Worm (Caenorhabditis elegans) whole organism, young adult: ENCODE data around the gene Y38H8A.2.

Experiments used
- B0019.2 ChIP-seq: fragments of 200-800 bp; sonication (Bioruptor generic); conservative IDR thresholded peaks from 2 replicates; pipeline ENCODE4 v1.3.6; 2022; ENCODE audit warnings: missing genetic modification reagents, missing genetic modification characterization, missing compliant biosample characterization
- C17E4.6 ChIP-seq: fragments of 200-800 bp; sonication (Bioruptor generic); IDR thresholded peaks from 2 replicates; pipeline ENCODE4 v1.3.6; 2022; ENCODE audit warnings: missing genetic modification reagents, missing genetic modification characterization, missing compliant biosample characterization
- D2030.7 ChIP-seq: fragments of 200-800 bp; sonication (Bioruptor generic); IDR thresholded peaks from 2 replicates; pipeline ENCODE4 v1.3.6; 2022; ENCODE audit warnings: missing genetic modification reagents, missing genetic modification characterization, missing compliant biosample characterization
- F23B12.7 ChIP-seq: sonication (generic microtip); optimal IDR thresholded peaks from 2 replicates; lab custom pipeline; 2017; ENCODE audit warnings: missing genetic modification characterization, mild to moderate bottlenecking, missing compliant biosample characterization, antibody characterized with exemption, moderate library complexity; ENCODE audit not compliant: insufficient read depth
- F33H1.4 ChIP-seq: fragments of 200-800 bp; sonication (Bioruptor generic); IDR thresholded peaks from 2 replicates; pipeline ENCODE4 v1.3.6; 2022; ENCODE audit warnings: missing genetic modification reagents, missing genetic modification characterization, missing compliant biosample characterization
- F52B5.7 ChIP-seq: sonication (generic microtip); optimal IDR thresholded peaks from 2 replicates; lab custom pipeline; 2016; ENCODE audit warnings: mild to moderate bottlenecking, missing genetic modification characterization, missing compliant biosample characterization
- F57A8.1 ChIP-seq: fragments of 200-800 bp; sonication (Bioruptor generic); optimal IDR thresholded peaks from 2 replicates; lab custom pipeline; 2018; ENCODE audit warnings: mild to moderate bottlenecking, missing genetic modification characterization, moderate library complexity, missing compliant biosample characterization
- K11D2.4 ChIP-seq: fragments of 200-800 bp; sonication (Bioruptor generic); IDR thresholded peaks from 2 replicates; pipeline ENCODE4 v1.3.6; 2022; ENCODE audit warnings: missing genetic modification reagents, missing genetic modification characterization, missing compliant biosample characterization
- Y53G8AR.9 ChIP-seq: fragments of 200-800 bp; sonication (Bioruptor generic); conservative IDR thresholded peaks from 2 replicates; pipeline ENCODE4 v1.3.6; 2022; ENCODE audit warnings: missing genetic modification reagents, missing genetic modification characterization, missing compliant biosample characterization
- Y56A3A.18 ChIP-seq: fragments of 200-800 bp; sonication (Bioruptor generic); IDR thresholded peaks from 2 replicates; pipeline ENCODE4 v1.3.6; 2022; ENCODE audit warnings: missing genetic modification reagents, missing genetic modification characterization, missing compliant biosample characterization
- ZK185.1 ChIP-seq: sonication (generic microtip); optimal IDR thresholded peaks from 2 replicates; lab custom pipeline; 2016; ENCODE audit warnings: mild to moderate bottlenecking, missing genetic modification characterization, missing compliant biosample characterization; ENCODE audit not compliant: poor library complexity, severe bottlenecking
- athp-1 ChIP-seq: sonication (generic microtip); optimal IDR thresholded peaks from 2 replicates; lab custom pipeline; 2017; ENCODE audit warnings: mild to moderate bottlenecking, missing genetic modification characterization, missing compliant biosample characterization
- attf-6 ChIP-seq: fragments of 200-800 bp; sonication (Bioruptor generic); IDR thresholded peaks from 2 replicates; pipeline ENCODE4 v1.3.6; 2022; ENCODE audit warnings: missing genetic modification reagents, missing genetic modification characterization, missing compliant biosample characterization
- bed-1 ChIP-seq: fragments of 200-800 bp; sonication (Bioruptor generic); IDR thresholded peaks from 2 replicates; pipeline ENCODE4 v1.3.6; 2022; ENCODE audit warnings: missing genetic modification reagents, missing genetic modification characterization, missing compliant biosample characterization
- bed-2 ChIP-seq: fragments of 200-800 bp; sonication (Bioruptor generic); IDR thresholded peaks from 2 replicates; pipeline ENCODE4 v1.3.6; 2022; ENCODE audit warnings: missing genetic modification reagents, missing genetic modification characterization, missing compliant biosample characterization
- ccch-3 ChIP-seq: fragments of 200-800 bp; sonication (Bioruptor generic); optimal IDR thresholded peaks from 2 replicates; lab custom pipeline; 2018; ENCODE audit warnings: mild to moderate bottlenecking, missing genetic modification characterization, missing compliant biosample characterization
- ceh-58 ChIP-seq: fragments of 200-800 bp; sonication (Bioruptor generic); IDR thresholded peaks from 2 replicates; pipeline ENCODE4 v1.3.6; 2022; ENCODE audit warnings: missing genetic modification characterization, missing compliant biosample characterization
- chd-7 ChIP-seq: sonication (generic microtip); optimal IDR thresholded peaks from 2 replicates; lab custom pipeline; 2016; ENCODE audit warnings: mild to moderate bottlenecking, missing genetic modification characterization, moderate library complexity, missing compliant biosample characterization
- dpff-1 ChIP-seq: sonication (generic microtip); optimal IDR thresholded peaks from 2 replicates; lab custom pipeline; 2017; ENCODE audit warnings: mild to moderate bottlenecking, missing genetic modification characterization, missing compliant biosample characterization
- hmg-1.2 ChIP-seq: fragments of 200-800 bp; sonication (Bioruptor generic); IDR thresholded peaks from 2 replicates; pipeline ENCODE4 v1.3.6; 2022; ENCODE audit warnings: missing genetic modification reagents, missing genetic modification characterization, missing compliant biosample characterization
- hrde-1 ChIP-seq: sonication (generic microtip); optimal IDR thresholded peaks from 2 replicates; lab custom pipeline; 2016; ENCODE audit warnings: missing genetic modification characterization, mild to moderate bottlenecking, missing compliant biosample characterization, moderate library complexity, missing genotype, missing genetic modification reagents, borderline replicate concordance
- lag-1 ChIP-seq: fragments of 200-800 bp; sonication (Bioruptor generic); IDR thresholded peaks from 2 replicates; pipeline ENCODE4 v1.3.6; 2022; ENCODE audit warnings: missing genetic modification reagents, missing genetic modification characterization, missing compliant biosample characterization
- let-607 ChIP-seq, 2 experiments: fragments of 200-800 bp in 1 of 2; sonication (Bioruptor generic) in 1 of 2; sonication (generic microtip) in 1 of 2; optimal IDR thresholded peaks; 2 replicates each; lab custom pipeline; 2016 to 2018; ENCODE audit warnings: mild to moderate bottlenecking in 2 of 2, missing compliant biosample characterization in 2 of 2, missing genetic modification characterization in 2 of 2, moderate library complexity in 2 of 2, missing genotype in 1 of 2
- lin-26 ChIP-seq: fragments of 200-800 bp; sonication (Bioruptor generic); IDR thresholded peaks from 2 replicates; pipeline ENCODE4 v1.3.6; 2022; ENCODE audit warnings: missing genetic modification reagents, missing genetic modification characterization, missing compliant biosample characterization
- lin-40 ChIP-seq: sonication (generic microtip); optimal IDR thresholded peaks from 2 replicates; lab custom pipeline; 2016; ENCODE audit warnings: missing genetic modification characterization, mild to moderate bottlenecking, missing compliant biosample characterization, missing genotype, missing genetic modification reagents
- lin-54 ChIP-seq: fragments of 200-800 bp; sonication (Bioruptor generic); optimal IDR thresholded peaks from 2 replicates; lab custom pipeline; 2018; ENCODE audit warnings: mild to moderate bottlenecking, missing genetic modification characterization, missing compliant biosample characterization
- madf-6 ChIP-seq: fragments of 200-800 bp; sonication (Bioruptor generic); IDR thresholded peaks from 2 replicates; pipeline ENCODE4 v1.3.6; 2022; ENCODE audit warnings: missing genetic modification reagents, missing genetic modification characterization, missing compliant biosample characterization
- madf-8 ChIP-seq: fragments of 200-800 bp; sonication (Bioruptor generic); conservative IDR thresholded peaks from 2 replicates; pipeline ENCODE4 v1.3.6; 2022; ENCODE audit warnings: missing genetic modification reagents, missing genetic modification characterization, missing compliant biosample characterization
- mes-4 ChIP-seq: sonication (generic microtip); optimal IDR thresholded peaks from 2 replicates; lab custom pipeline; 2016; ENCODE audit warnings: missing genotype, missing genetic modification characterization, missing compliant biosample characterization
- nfya-1 ChIP-seq: sonication (generic microtip); optimal IDR thresholded peaks from 2 replicates; lab custom pipeline; 2017; ENCODE audit warnings: antibody characterized with exemption, missing compliant biosample characterization, missing genetic modification characterization, borderline replicate concordance; ENCODE audit not compliant: insufficient read depth
- nfya-2 ChIP-seq: fragments of 200-800 bp; sonication (Bioruptor generic); IDR thresholded peaks from 2 replicates; pipeline ENCODE4 v1.3.6; 2022; ENCODE audit warnings: missing genetic modification reagents, missing genetic modification characterization, missing compliant biosample characterization
- nfyb-1 ChIP-seq: fragments of 200-800 bp; sonication (Bioruptor generic); IDR thresholded peaks from 2 replicates; pipeline ENCODE4 v1.3.6; 2022; ENCODE audit warnings: missing genetic modification reagents, missing genetic modification characterization, missing compliant biosample characterization
- nhr-179 ChIP-seq: sonication (generic microtip); optimal IDR thresholded peaks from 2 replicates; lab custom pipeline; 2016; ENCODE audit warnings: mild to moderate bottlenecking, missing genetic modification characterization, missing compliant biosample characterization
- nhr-27 ChIP-seq: fragments of 200-800 bp; sonication (Bioruptor generic); optimal IDR thresholded peaks from 2 replicates; lab custom pipeline; 2018; ENCODE audit warnings: mild to moderate bottlenecking, missing genetic modification characterization, moderate library complexity, missing compliant biosample characterization
- pbrm-1 ChIP-seq: fragments of 200-800 bp; sonication (Bioruptor generic); IDR thresholded peaks from 2 replicates; pipeline ENCODE4 v1.3.6; 2022; ENCODE audit warnings: missing genetic modification reagents, missing genetic modification characterization, missing compliant biosample characterization
- pha-4 ChIP-seq: fragments of 150-350 bp; sonication (generic microtip); optimal IDR thresholded peaks from 2 replicates; lab custom pipeline; 2014; ENCODE audit warnings: missing biosample characterization, missing genetic modification reagents, missing genetic modification characterization
- rec-8 ChIP-seq, 2 experiments: sonication (generic microtip); optimal IDR thresholded peaks; 2 replicates each; lab custom pipeline; 2016; ENCODE audit warnings: mild to moderate bottlenecking in 2 of 2, missing genetic modification characterization in 2 of 2, missing genetic modification reagents in 2 of 2, missing genotype in 2 of 2, missing biosample characterization in 1 of 2, missing compliant biosample characterization in 1 of 2, moderate library complexity in 1 of 2
- rpc-1 ChIP-seq, 2 experiments: fragments of 150-350 bp in 1 of 2; sonication (generic microtip) in 1 of 2; optimal IDR thresholded peaks; 2 replicates each; lab custom pipeline; 2014 to 2018; ENCODE audit warnings: missing biosample characterization in 1 of 2, missing genetic modification characterization in 1 of 2, missing genetic modification reagents in 1 of 2, missing genotype in 1 of 2
- sea-2 ChIP-seq: fragments of 200-800 bp; sonication (Bioruptor generic); IDR thresholded peaks from 2 replicates; pipeline ENCODE4 v1.3.6; 2022; ENCODE audit warnings: missing genetic modification characterization, missing compliant biosample characterization
- snpc-1.1 ChIP-seq: sonication (generic microtip); optimal IDR thresholded peaks from 2 replicates; lab custom pipeline; 2017; ENCODE audit warnings: missing genetic modification characterization, mild to moderate bottlenecking, missing compliant biosample characterization, antibody characterized with exemption, moderate library complexity, missing genotype, missing genetic modification reagents; ENCODE audit not compliant: insufficient read depth
- somi-1 ChIP-seq: fragments of 200-800 bp; sonication (Bioruptor generic); optimal IDR thresholded peaks from 2 replicates; lab custom pipeline; 2018; ENCODE audit warnings: mild to moderate bottlenecking, missing genetic modification characterization, missing compliant biosample characterization
- tbp1 ChIP-seq: fragments of 200-800 bp; sonication (Bioruptor generic); optimal IDR thresholded peaks from 2 replicates; lab custom pipeline; 2018; ENCODE audit warnings: mild to moderate bottlenecking, missing genetic modification characterization, missing compliant biosample characterization
- unc-130 ChIP-seq: sonication (generic microtip); optimal IDR thresholded peaks from 2 replicates; lab custom pipeline; 2016; ENCODE audit warnings: missing genetic modification reagents, missing genetic modification characterization, missing compliant biosample characterization
- zim-3 ChIP-seq: sonication (generic microtip); optimal IDR thresholded peaks from 2 replicates; lab custom pipeline; 2017; ENCODE audit warnings: mild to moderate bottlenecking, missing genetic modification characterization, moderate library complexity, missing compliant biosample characterization
- ztf-28 ChIP-seq: fragments of 200-800 bp; sonication (Bioruptor generic); IDR thresholded peaks from 2 replicates; pipeline ENCODE4 v1.3.6; 2022; ENCODE audit warnings: missing genetic modification reagents, missing genetic modification characterization, missing compliant biosample characterization
- ztf-3 ChIP-seq: fragments of 200-800 bp; sonication (Bioruptor generic); optimal IDR thresholded peaks from 2 replicates; lab custom pipeline; 2018; ENCODE audit warnings: mild to moderate bottlenecking, missing genetic modification characterization, missing compliant biosample characterization
- ztf-6 ChIP-seq: fragments of 200-800 bp; sonication (Bioruptor generic); IDR thresholded peaks from 2 replicates; pipeline ENCODE4 v1.3.6; 2022; ENCODE audit warnings: missing genetic modification reagents, missing genetic modification characterization, missing compliant biosample characterization

Y38H8A.2 gene

ce11 chrIV:13510049-13510448, 35.8 kb downstream of the Y38H8A.2 start (continued):
- TF ChIP-seq F52B5.7 (peak; percentile 34), lin-26 (peak; percentile 74; the same call in 1 of the 2 replicates), rpc-1 (optimal IDR thresholded peaks at IDR 0.05; lab: Kevin White, UChicago) (no peak), rpc-1 (tag; optimal IDR thresholded peaks at IDR 0.05; lab: Kevin White, UChicago) (no peak), lin-54 (GFP tag; lab: Kevin White, UChicago) (peak; percentile 62), rec-8 (tag; optimal IDR thresholded peaks at IDR 0.05; lab: Kevin White, UChicago) (no peak), D2030.7 (GFP tag; lab: Robert Waterston, UW) (peak; percentile 63), nfya-1 (tag; lab: Kevin White, UChicago) (no peak), tbp1 (GFP tag; lab: Kevin White, UChicago) (peak; percentile 32), pbrm-1 (GFP tag; lab: Robert Waterston, UW) (peak; percentile 29; the same call in 1 of the 2 replicates), athp-1 (tag; lab: Kevin White, UChicago) (peak; percentile 61), ztf-28 (0 out of 2 replicates have a peak, but pooled peaks have one; percentile 28), lin-40 (tag; lab: Kevin White, UChicago) (no peak), somi-1 (GFP tag; lab: Kevin White, UChicago) (no peak), chd-7 (tag; lab: Kevin White, UChicago) (no peak), hrde-1 (tag; lab: Kevin White, UChicago) (peak; percentile 91), F23B12.7 (tag; lab: Kevin White, UChicago) (no peak), K11D2.4 (GFP tag; lab: Robert Waterston, UW) (no peak), ceh-58 (GFP tag; lab: Robert Waterston, UW) (no peak), B0019.2 (GFP tag; lab: Robert Waterston, UW) (no peak), mes-4 (tag; lab: Kevin White, UChicago) (no peak), nfyb-1 (GFP tag; lab: Robert Waterston, UW) (no peak), F33H1.4 (GFP tag; lab: Robert Waterston, UW) (0 out of 2 replicates have a peak, but pooled peaks have one; percentile 20), dpff-1 (no peak), lag-1 (GFP tag; lab: Robert Waterston, UW) (no peak), pha-4 (tag; lab: Kevin White, UChicago) (no peak), ztf-6 (GFP tag; lab: Robert Waterston, UW) (no peak), ztf-3 (GFP tag; lab: Kevin White, UChicago) (no peak), Y56A3A.18 (GFP tag; lab: Robert Waterston, UW) (peak; percentile 14; the same call in 1 of the 2 replicates), madf-8 (GFP tag; lab: Robert Waterston, UW) (peak; percentile 52), F57A8.1 (GFP tag; lab: Kevin White, UChicago) (no peak), nhr-179 (no peak), bed-1 (GFP tag; lab: Robert Waterston, UW) (no peak), unc-130 (no peak), madf-6 (peak; percentile 83), Y53G8AR.9 (GFP tag; lab: Robert Waterston, UW) (peak; percentile 76; the same call in 1 of the 2 replicates), hmg-1.2 (GFP tag; lab: Robert Waterston, UW) (peak; percentile 24; the same call in 1 of the 2 replicates), snpc-1.1 (peak; percentile 47), ccch-3 (no peak), C17E4.6 (GFP tag; lab: Robert Waterston, UW) (0 out of 2 replicates have a peak, but pooled peaks have one; percentile 54), sea-2 (GFP tag; lab: Robert Waterston, UW) (no peak), ZK185.1 (tag; lab: Kevin White, UChicago) (no peak), bed-2 (no peak), nhr-27 (tag; lab: Kevin White, UChicago) (no peak), nfya-2 (GFP tag; lab: Robert Waterston, UW) (0 out of 2 replicates have a peak, but pooled peaks have one; percentile 30), zim-3 (tag; lab: Kevin White, UChicago) (no peak), let-607 (tag; optimal IDR thresholded peaks at IDR 0.05; lab: Kevin White, UChicago) (no peak), attf-6 (peak; percentile 92)
